Fruit fly (Drosophila melanogaster): ENCODE results near the gene Atxn7.

Atxn7 gene

dm6 chr2L:2420490-2420889 lies 44.8 kb downstream of the Atxn7 start, which contains the start of gene CG9886 (continued):
- TF ChIP-seq ewg (GFP tag; optimal IDR thresholded peaks at IDR 0.05) (peak; percentile 8), lilli (GFP tag; optimal IDR thresholded peaks at IDR 0.05) (peak; percentile 67), CG18262 (tag; optimal IDR thresholded peaks at IDR 0.05) (peak; percentile 74), Dbx (GFP tag; IDR thresholded peaks at IDR 0.05) (0 out of 3 replicates have a peak, but pooled peaks have one; percentile 34), wor (GFP tag; IDR thresholded peaks at IDR 0.05) (no peak), CG17186 (GFP tag; optimal IDR thresholded peaks at IDR 0.05) (peak; percentile 6), sima (GFP tag; optimal IDR thresholded peaks at IDR 0.05) (no peak), CG2712 (tag; optimal IDR thresholded peaks at IDR 0.05) (peak; percentile 85), CG18764 (GFP tag; optimal IDR thresholded peaks at IDR 0.05) (peak; percentile 18), CG3065 (GFP tag; optimal IDR thresholded peaks at IDR 0.05) (peak; percentile 35), CG14014 (GFP tag; IDR thresholded peaks at IDR 0.05) (peak; percentile 60), CG7839 (tag; optimal IDR thresholded peaks at IDR 0.05) (peak; percentile 73), CG10431 (GFP tag; optimal IDR thresholded peaks at IDR 0.05) (no peak), pho (GFP tag; optimal IDR thresholded peaks at IDR 0.05) (no peak), CG17829 (tag; optimal IDR thresholded peaks at IDR 0.05) (peak; percentile 79), Atf-2 (GFP tag; optimal IDR thresholded peaks at IDR 0.05) (no peak), Sin3A (optimal IDR thresholded peaks at IDR 0.05) (no peak), CG9876 (GFP tag; optimal IDR thresholded peaks at IDR 0.05) (no peak), hth (optimal IDR thresholded peaks at IDR 0.05) (no peak), CG4404 (GFP tag; IDR thresholded peaks at IDR 0.05) (no peak), Poxn (GFP tag; IDR thresholded peaks at IDR 0.05) (no peak), fd3F (GFP tag; optimal IDR thresholded peaks at IDR 0.05) (peak; percentile 35), CG3726 (GFP tag; IDR thresholded peaks at IDR 0.05) (no peak), Ets65A (GFP tag) (no peak), CG15011 (GFP tag; optimal IDR thresholded peaks at IDR 0.05) (peak; percentile 6), CG1792 (GFP tag; optimal IDR thresholded peaks at IDR 0.05) (no peak), dimm (GFP tag; IDR thresholded peaks at IDR 0.05) (no peak), slbo (GFP tag; IDR thresholded peaks at IDR 0.05) (peak; percentile 68), otp (GFP tag; IDR thresholded peaks at IDR 0.05) (no peak), seq (GFP tag; IDR thresholded peaks at IDR 0.05) (no peak), NC2β (GFP tag; optimal IDR thresholded peaks at IDR 0.05) (no peak), eyg (GFP tag; optimal IDR thresholded peaks at IDR 0.05) (no peak), repo (GFP tag; optimal IDR thresholded peaks at IDR 0.05) (no peak), CG12104 (GFP tag; optimal IDR thresholded peaks at IDR 0.05) (peak; percentile 29), CG14441 (GFP tag; IDR thresholded peaks at IDR 0.05) (peak; percentile 60), Myb (GFP tag; optimal IDR thresholded peaks at IDR 0.05) (peak; percentile 44), Gug (GFP tag; IDR thresholded peaks at IDR 0.05) (no peak), Rfx (GFP tag; IDR thresholded peaks at IDR 0.05) (peak; percentile 61), kah (GFP tag; optimal IDR thresholded peaks at IDR 0.05) (peak; percentile 5), CG15601 (tag; optimal IDR thresholded peaks at IDR 0.05) (peak; percentile 72), ERR (GFP tag; optimal IDR thresholded peaks at IDR 0.05) (no peak), Scr (GFP tag; IDR thresholded peaks at IDR 0.05; ENCODE audit: partially characterized antibody) (no peak), crol (GFP tag; IDR thresholded peaks at IDR 0.05) (no peak), inv (GFP tag; IDR thresholded peaks at IDR 0.05; ENCODE audit: partially characterized antibody) (no peak), Ets97D (GFP tag; optimal IDR thresholded peaks at IDR 0.05) (peak; percentile 23), gsb (GFP tag; IDR thresholded peaks at IDR 0.05) (no peak), maf-S (GFP tag; optimal IDR thresholded peaks at IDR 0.05) (no peak), ap (GFP tag; IDR thresholded peaks at IDR 0.05) (0 out of 2 replicates have a peak, but pooled peaks have one; percentile 22), CrebB (tag; optimal IDR thresholded peaks at IDR 0.05) (no peak), MESR4 (GFP tag; optimal IDR thresholded peaks at IDR 0.05) (no peak), Dp (GFP tag; optimal IDR thresholded peaks at IDR 0.05) (peak; percentile 70), vnd (GFP tag; IDR thresholded peaks at IDR 0.05; ENCODE audit: partially characterized antibody) (no peak), CG6813 (GFP tag; optimal IDR thresholded peaks at IDR 0.05) (peak; percentile 15)

Measured in whole organism, embryonic.